Fruit fly (Drosophila melanogaster) whole organism, larva: Measurements from ENCODE around the gene nompC.

Experiments used
- noc ChIP-seq: fragments of 200-800 bp; sonication (Bioruptor generic); optimal IDR thresholded peaks from 3 replicates; lab custom pipeline; 2019; ENCODE audit warnings: missing biosample characterization, mild to moderate bottlenecking, missing genetic modification characterization, moderate library complexity

The nompC gene

dm6 chr2L:5309369-5309768, 36.6 kb upstream of the nompC start:
- no peak for TF ChIP-seq noc (tag; lab: Kevin White, UChicago)

dm6 chr2L:5314630-5315159, 31.3 kb upstream of the nompC start, which contains the start of gene CG14024:
Gene CG14024 (minus strand): TSS chr2L:5314895.
- no peak for TF ChIP-seq noc (tag; lab: Kevin White, UChicago)

- no peak for TF ChIP-seq noc (tag; lab: Kevin White, UChicago)
Observed at dm6 chr2L:5320063-5320462, 25.9 kb upstream of the nompC start.

dm6 chr2L:5321014-5321413, 25.0 kb upstream of the nompC start:
- no peak for TF ChIP-seq noc (tag; lab: Kevin White, UChicago)

dm6 chr2L:5324958-5325850, 20.8 kb upstream of the nompC start:
- TF ChIP-seq noc (tag; lab: Kevin White, UChicago): peak; percentile 27

- TF ChIP-seq noc (tag; lab: Kevin White, UChicago): no peak
Observed at dm6 chr2L:5326414-5327265, 19.4 kb upstream of the nompC start, which contains the start of the genes Ncoa6 and cype. Gene Ncoa6 (minus strand): TSS chr2L:5326683. Gene cype (plus strand): TSS chr2L:5327227.

dm6 chr2L:5327266-5327621, 18.8 kb upstream of the nompC start:
- no peak for TF ChIP-seq noc (tag; lab: Kevin White, UChicago)

dm6 chr2L:5328829-5329499, 17.0 kb upstream of the nompC start, which contains the start of gene CG14022:
Gene CG14022 (minus strand): TSS chr2L:5328879.
- TF ChIP-seq noc (tag; lab: Kevin White, UChicago): no peak

dm6 chr2L:5329557-5329956, 16.4 kb upstream of the nompC start, which contains the start of gene TotM:
Gene TotM (plus strand): TSS chr2L:5329857.
- no peak for TF ChIP-seq noc (tag; lab: Kevin White, UChicago)

- no peak for TF ChIP-seq noc (tag; lab: Kevin White, UChicago)
Observed at dm6 chr2L:5332574-5332973, 13.4 kb upstream of the nompC start.

dm6 chr2L:5337159-5337558, 8.8 kb upstream of the nompC start:
- TF ChIP-seq noc (tag; lab: Kevin White, UChicago): peak; percentile 57

- peak; percentile 83 for TF ChIP-seq noc (tag; lab: Kevin White, UChicago)
Observed at dm6 chr2L:5338024-5338720, 7.8 kb upstream of the nompC start, which contains the start of gene fusl. Gene fusl (minus strand): TSS chr2L:5338073.

- TF ChIP-seq noc (tag; lab: Kevin White, UChicago): no peak
Observed at dm6 chr2L:5338721-5339036, 7.3 kb upstream of the nompC start.

dm6 chr2L:5341015-5341608, 4.9 kb upstream of the nompC start:
- no peak for TF ChIP-seq noc (tag; lab: Kevin White, UChicago)
